Worm (Caenorhabditis elegans) whole organism, L1 larva: ENCODE results near the gene T01B7.5.

Source experiments
- alr-1 ChIP-seq: fragments of 200-800 bp; sonication (Bioruptor generic); optimal IDR thresholded peaks from 2 replicates; lab custom pipeline; 2018; ENCODE audit warnings: borderline replicate concordance, mild to moderate bottlenecking, missing genetic modification characterization, missing compliant biosample characterization
- ama-1 ChIP-seq: fragments of 150-350 bp; optimal IDR thresholded peaks from 2 replicates; lab custom pipeline; 2014
- ceh-63 ChIP-seq: fragments of 200-800 bp; sonication (Bioruptor generic); optimal IDR thresholded peaks from 2 replicates; lab custom pipeline; 2018; ENCODE audit warnings: mild to moderate bottlenecking, missing genetic modification characterization, missing compliant biosample characterization
- nhr-11 ChIP-seq: fragments of 150-350 bp; optimal IDR thresholded peaks from 2 replicates; lab custom pipeline; 2014; ENCODE audit warnings: missing biosample characterization, missing genetic modification characterization
- pag-3 ChIP-seq: sonication (generic microtip); optimal IDR thresholded peaks from 2 replicates; lab custom pipeline; 2017; ENCODE audit warnings: missing genetic modification characterization, mild to moderate bottlenecking, missing compliant biosample characterization, antibody characterized with exemption, borderline replicate concordance; ENCODE audit not compliant: insufficient read depth
- pqm-1 ChIP-seq: sonication (generic microtip); optimal IDR thresholded peaks from 3 replicates; lab custom pipeline; 2017; ENCODE audit warnings: missing biosample characterization, missing genetic modification characterization
- snpc-4 ChIP-seq: fragments of 150-350 bp; optimal IDR thresholded peaks from 2 replicates; lab custom pipeline; 2014; ENCODE audit warnings: missing biosample characterization, missing genetic modification characterization
- sox-4 ChIP-seq: sonication (generic microtip); optimal IDR thresholded peaks from 2 replicates; lab custom pipeline; 2016; ENCODE audit warnings: missing genetic modification characterization, missing compliant biosample characterization
- xbp-1 ChIP-seq: sonication (generic microtip); optimal IDR thresholded peaks from 2 replicates; lab custom pipeline; 2016; ENCODE audit warnings: missing genetic modification characterization, missing compliant biosample characterization
- ztf-11 ChIP-seq, 2 experiments: sonication (generic microtip); optimal IDR thresholded peaks; 2 replicates each; lab custom pipeline; 2016 to 2017; ENCODE audit warnings: missing genetic modification characterization in 2 of 2, missing biosample characterization in 1 of 2, missing compliant biosample characterization in 1 of 2

DNA sequence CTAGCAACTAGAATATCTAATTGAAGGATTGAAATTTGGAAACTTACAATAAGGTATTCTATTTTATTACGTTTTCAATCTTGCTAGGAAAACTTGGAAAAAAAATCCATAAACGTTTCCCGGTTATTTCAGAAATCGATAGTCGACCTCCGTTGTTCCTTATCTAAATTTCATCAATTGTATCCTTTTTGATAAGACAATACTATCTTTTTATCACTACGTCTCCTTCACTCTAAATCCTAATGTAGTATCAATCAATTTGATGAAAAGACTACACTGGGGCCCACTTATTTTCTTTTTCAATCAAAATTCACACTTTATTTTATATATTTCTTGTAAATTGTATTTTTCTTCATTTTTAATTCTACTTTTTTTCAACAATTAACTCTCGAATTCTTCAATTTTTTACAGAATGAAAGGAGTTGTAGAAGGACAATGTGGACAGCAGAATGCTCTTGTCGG lies 12.2 kb upstream of the T01B7.5 start, which contains the start of gene prx-5:
- no peak for TF ChIP-seq pag-3 (tag; lab: Kevin White, UChicago)
- TF ChIP-seq snpc-4, result no peak
- no peak for TF ChIP-seq ama-1 (lab: Kevin White, UChicago)
- TF ChIP-seq alr-1, result no peak
- TF ChIP-seq ceh-63 (GFP tag; lab: Kevin White, UChicago), result no peak
- TF ChIP-seq nhr-11 (tag; lab: Kevin White, UChicago), result no peak
- TF ChIP-seq xbp-1 (tag; lab: Kevin White, UChicago), result no peak
- TF ChIP-seq ztf-11 (tag; optimal IDR thresholded peaks at IDR 0.05; lab: Kevin White, UChicago), result no peak
- no peak for TF ChIP-seq sox-4
- TF ChIP-seq pqm-1 (tag; lab: Kevin White, UChicago), result no peak
